Fruit fly (Drosophila melanogaster) whole organism, embryonic: ENCODE results near the gene CRIF.

Source experiments
- CG30403 ChIP-seq: fragments of 200-800 bp; sonication (Bioruptor generic); optimal IDR thresholded peaks from 3 replicates; lab custom pipeline; 2016; ENCODE audit warnings: missing biosample characterization, missing genetic modification characterization
- CG7786 ChIP-seq: fragments of 200-800 bp; sonication (Bioruptor generic); optimal IDR thresholded peaks from 2 replicates; lab custom pipeline; 2016; ENCODE audit warnings: missing biosample characterization, missing genetic modification characterization

DNA sequence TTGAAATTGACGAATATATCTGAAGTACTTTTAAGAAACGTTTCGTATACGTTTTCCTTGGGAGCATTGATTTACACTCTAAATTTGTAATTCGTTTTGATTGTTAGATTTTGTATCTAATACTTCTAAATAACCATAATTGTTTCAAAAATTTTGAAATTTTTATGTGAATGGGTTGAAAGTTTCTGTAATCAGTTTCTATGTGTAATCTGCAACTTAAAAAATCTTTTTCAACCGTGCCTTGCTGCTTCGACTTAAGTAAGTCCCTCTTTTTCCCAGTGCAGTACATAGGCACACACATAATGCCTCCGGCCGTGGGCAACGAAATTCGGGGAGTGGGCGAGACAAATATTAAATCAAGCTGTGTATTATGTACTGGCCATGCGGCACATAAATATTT is 16.7 kb upstream of the CRIF start:
- TF ChIP-seq CG30403 = no peak
- TF ChIP-seq CG7786 (GFP tag; lab: Kevin White, UChicago) = no peak
